Worm (Caenorhabditis elegans): Measurements from ENCODE around the gene srz-104.

Gene srz-104

DNA sequence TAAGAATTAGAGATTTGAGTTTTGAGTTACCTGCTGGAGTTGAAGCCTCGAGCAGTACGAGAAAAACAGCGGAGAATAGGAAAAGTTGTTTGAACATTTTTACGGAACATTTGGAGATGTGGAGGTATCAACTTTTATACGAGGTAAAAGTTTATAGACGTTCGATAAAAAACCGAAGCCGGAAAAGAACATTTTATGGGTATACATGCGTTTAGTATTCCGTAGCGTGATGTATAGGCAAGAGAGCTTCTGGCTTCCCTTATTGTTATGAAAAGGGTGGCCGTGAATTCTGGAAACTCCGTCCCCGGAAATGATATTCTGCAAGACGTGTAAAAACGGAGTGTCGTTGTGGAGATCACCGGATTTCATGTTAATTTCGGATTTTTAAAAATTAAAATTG is 3.1 kb upstream of the srz-104 start, which contains the start of gene K03D3.5:
TSS of gene K03D3.5 (minus strand) at position 101 of the 400 bp plus-strand sequence.
- TF ChIP-seq ref-1 (GFP tag; conservative IDR thresholded peaks at IDR 0.05) (no peak), med-1 (GFP tag; optimal IDR thresholded peaks at IDR 0.05; ENCODE audit: insufficient read depth) (no peak), tab-1 (GFP tag; IDR thresholded peaks at IDR 0.05) (no peak), ztf-29 (GFP tag; IDR thresholded peaks at IDR 0.05) (no peak), ztf-23 (GFP tag; IDR thresholded peaks at IDR 0.05) (no peak), T22C8.4 (GFP tag; IDR thresholded peaks at IDR 0.05) (no peak), cog-1 (tag; optimal IDR thresholded peaks at IDR 0.05) (no peak), klf-2 (GFP tag; conservative IDR thresholded peaks at IDR 0.05) (no peak), flt-1 (GFP tag; IDR thresholded peaks at IDR 0.05) (no peak)

DNA sequence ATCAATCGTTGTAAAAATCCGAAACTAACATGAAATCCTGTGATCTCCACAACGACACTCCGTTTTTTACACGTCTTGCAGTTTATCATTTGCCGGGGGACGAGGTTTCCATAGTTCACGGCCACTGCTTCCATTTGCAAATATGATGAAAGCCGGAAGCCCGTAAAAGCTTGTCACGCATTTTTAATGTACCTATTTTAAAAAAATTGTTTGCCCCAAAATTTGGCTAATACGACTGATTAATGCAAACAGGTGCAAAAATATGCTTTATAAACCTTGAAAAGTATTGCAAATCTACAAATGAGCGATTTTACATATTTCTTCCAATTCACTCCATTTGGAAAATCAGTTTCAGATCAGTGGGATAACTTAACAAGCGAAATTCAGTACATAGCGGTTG is 2.6 kb upstream of the srz-104 start, which contains the start of gene srz-61:
TSS of gene srz-61 (plus strand) at position 301 of the 400 bp plus-strand sequence.
- TF ChIP-seq ztf-29 (GFP tag; IDR thresholded peaks at IDR 0.05) (no peak), klf-2 (GFP tag; conservative IDR thresholded peaks at IDR 0.05) (no peak), T22C8.4 (GFP tag; IDR thresholded peaks at IDR 0.05) (no peak), med-1 (GFP tag; optimal IDR thresholded peaks at IDR 0.05; ENCODE audit: insufficient read depth) (no peak), ztf-23 (GFP tag; IDR thresholded peaks at IDR 0.05) (no peak), ref-1 (GFP tag; conservative IDR thresholded peaks at IDR 0.05) (no peak), cog-1 (tag; optimal IDR thresholded peaks at IDR 0.05) (no peak), tab-1 (GFP tag; IDR thresholded peaks at IDR 0.05) (no peak), flt-1 (GFP tag; IDR thresholded peaks at IDR 0.05) (no peak)

DNA sequence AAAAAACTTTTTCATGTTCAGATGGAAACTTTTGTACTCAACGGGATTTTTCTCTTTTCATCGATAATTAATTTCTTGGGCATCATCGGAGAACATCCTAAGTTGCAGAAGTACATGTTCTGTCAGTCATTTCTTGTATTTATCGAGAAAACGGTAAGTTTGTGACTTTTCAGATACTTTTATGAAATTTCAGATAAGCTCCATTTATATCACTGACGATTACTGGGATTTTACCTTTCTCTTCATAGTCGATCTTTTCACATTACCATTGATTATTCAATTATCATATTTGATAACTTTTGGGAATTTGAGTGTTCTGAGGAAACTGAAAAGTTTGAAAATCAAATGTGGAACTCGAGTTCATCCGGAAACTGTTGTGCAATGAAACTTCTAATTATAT is 1.1 kb downstream of the srz-104 start, which contains the start of gene srz-105:
TSS of gene srz-105 (plus strand) at position 301 of the 400 bp plus-strand sequence.
- TF ChIP-seq ztf-23 (GFP tag; IDR thresholded peaks at IDR 0.05) = no peak

DNA sequence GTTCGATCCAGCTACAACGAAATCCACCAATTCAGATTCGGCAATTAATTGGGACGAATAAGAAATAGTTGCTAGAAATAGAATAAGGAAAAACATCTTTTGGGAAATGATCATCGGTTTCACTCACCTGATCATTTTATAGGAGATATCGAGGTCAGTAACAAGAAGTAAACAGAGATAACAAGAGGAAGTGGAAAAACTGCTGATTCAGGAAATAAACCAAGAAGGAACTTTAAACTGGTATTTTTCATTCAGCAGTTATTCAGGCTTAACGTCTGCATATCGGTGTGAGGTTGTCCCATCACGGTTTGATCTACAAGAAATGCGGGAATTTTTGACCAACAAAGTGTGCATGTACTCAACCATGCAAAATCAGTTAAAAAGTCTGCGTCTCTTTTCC is 5.0 kb downstream of the srz-104 start, which contains the start of gene K03D3.2:
TSS of gene K03D3.2 (minus strand) at position 101 of the 400 bp plus-strand sequence.
- TF ChIP-seq tab-1 (GFP tag; IDR thresholded peaks at IDR 0.05) = no peak
- TF ChIP-seq flt-1 (GFP tag; IDR thresholded peaks at IDR 0.05) = no peak
- TF ChIP-seq med-1 (GFP tag; optimal IDR thresholded peaks at IDR 0.05; ENCODE audit: insufficient read depth) = no peak
- TF ChIP-seq klf-2 (GFP tag; conservative IDR thresholded peaks at IDR 0.05) = no peak
- TF ChIP-seq T22C8.4 (GFP tag; IDR thresholded peaks at IDR 0.05) = no peak
- no peak for TF ChIP-seq cog-1 (tag; optimal IDR thresholded peaks at IDR 0.05)
- TF ChIP-seq ref-1 (GFP tag; conservative IDR thresholded peaks at IDR 0.05) = no peak
- TF ChIP-seq ztf-23 (GFP tag; IDR thresholded peaks at IDR 0.05) = no peak
- TF ChIP-seq ztf-29 (GFP tag; IDR thresholded peaks at IDR 0.05) = no peak

DNA sequence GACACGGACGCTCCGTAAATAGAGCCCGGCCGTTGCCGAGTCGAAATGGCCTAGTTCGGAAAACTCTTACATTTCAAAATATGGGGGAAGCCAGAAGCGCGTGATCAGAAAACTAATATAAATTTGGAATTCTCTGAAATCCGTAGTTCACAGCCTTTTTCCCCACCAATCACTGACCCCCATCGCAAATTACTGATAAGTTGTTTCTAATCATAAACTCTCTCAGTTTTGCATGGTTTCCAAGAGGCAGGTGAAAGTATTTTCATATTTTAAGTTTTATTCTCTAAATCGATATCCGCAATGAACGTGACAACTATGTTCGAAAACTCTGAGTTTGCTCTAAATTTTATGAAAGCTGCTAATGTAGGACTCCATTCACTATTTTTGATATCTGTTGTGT is 5.7 kb downstream of the srz-104 start, which contains the start of gene srz-74:
TSS of gene srz-74 (plus strand) at position 301 of the 400 bp plus-strand sequence.
- TF ChIP-seq ref-1 (GFP tag; conservative IDR thresholded peaks at IDR 0.05) = no peak

DNA sequence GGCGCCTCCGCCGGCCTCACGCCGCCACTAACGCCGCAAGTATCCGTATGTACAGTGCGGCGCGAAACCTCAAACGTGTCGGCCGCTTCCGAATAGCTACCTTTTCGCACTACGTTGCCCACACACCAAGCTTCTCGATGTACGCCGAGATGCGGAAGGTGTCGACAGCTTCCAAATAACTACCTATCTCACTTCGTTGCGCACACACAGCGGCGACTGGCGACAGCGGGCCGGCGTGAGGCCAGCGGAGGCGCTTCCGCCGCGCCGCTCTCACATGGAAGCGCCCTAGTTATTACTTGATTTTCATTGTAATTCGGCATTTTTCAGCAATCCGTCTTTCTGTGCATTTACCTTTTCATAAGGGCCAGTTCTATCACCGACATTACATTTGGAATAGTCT is 7.0 kb downstream of the srz-104 start:
- TF ChIP-seq ref-1 (GFP tag; conservative IDR thresholded peaks at IDR 0.05) (no peak), ztf-29 (GFP tag; IDR thresholded peaks at IDR 0.05) (no peak), T22C8.4 (GFP tag; IDR thresholded peaks at IDR 0.05) (no peak), tab-1 (GFP tag; IDR thresholded peaks at IDR 0.05) (no peak), flt-1 (GFP tag; IDR thresholded peaks at IDR 0.05) (no peak)

DNA sequence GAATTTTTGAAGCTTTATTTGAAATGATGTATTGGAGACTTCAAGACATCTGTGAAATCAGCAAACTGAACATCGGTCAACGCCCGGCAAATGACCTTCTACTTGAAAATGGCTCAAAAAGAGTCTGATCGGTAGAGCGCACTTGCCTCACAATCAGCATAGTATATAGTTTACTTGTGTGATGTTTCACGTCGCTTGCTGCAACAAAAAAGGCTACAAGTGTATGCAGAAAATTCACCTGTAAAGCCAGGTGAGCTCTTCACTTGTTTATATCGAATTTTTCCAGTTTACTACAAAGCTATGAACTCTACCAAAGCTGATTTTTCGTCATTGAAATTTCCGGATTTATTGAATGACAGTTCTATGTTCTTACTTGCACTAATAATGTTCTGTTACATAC is 9.1 kb downstream of the srz-104 start, which contains the start of gene srz-71:
TSS of gene srz-71 (plus strand) at position 301 of the 400 bp plus-strand sequence.
- no peak for TF ChIP-seq ref-1 (GFP tag; conservative IDR thresholded peaks at IDR 0.05)
- TF ChIP-seq T22C8.4 (GFP tag; IDR thresholded peaks at IDR 0.05) = no peak
- TF ChIP-seq ztf-29 (GFP tag; IDR thresholded peaks at IDR 0.05) = no peak
- TF ChIP-seq klf-2 (GFP tag; conservative IDR thresholded peaks at IDR 0.05) = no peak
- no peak for TF ChIP-seq med-1 (GFP tag; optimal IDR thresholded peaks at IDR 0.05; ENCODE audit: insufficient read depth)
- no peak for TF ChIP-seq ztf-23 (GFP tag; IDR thresholded peaks at IDR 0.05)
- TF ChIP-seq cog-1 (tag; optimal IDR thresholded peaks at IDR 0.05) = no peak
- no peak for TF ChIP-seq flt-1 (GFP tag; IDR thresholded peaks at IDR 0.05)
- no peak for TF ChIP-seq tab-1 (GFP tag; IDR thresholded peaks at IDR 0.05)

DNA sequence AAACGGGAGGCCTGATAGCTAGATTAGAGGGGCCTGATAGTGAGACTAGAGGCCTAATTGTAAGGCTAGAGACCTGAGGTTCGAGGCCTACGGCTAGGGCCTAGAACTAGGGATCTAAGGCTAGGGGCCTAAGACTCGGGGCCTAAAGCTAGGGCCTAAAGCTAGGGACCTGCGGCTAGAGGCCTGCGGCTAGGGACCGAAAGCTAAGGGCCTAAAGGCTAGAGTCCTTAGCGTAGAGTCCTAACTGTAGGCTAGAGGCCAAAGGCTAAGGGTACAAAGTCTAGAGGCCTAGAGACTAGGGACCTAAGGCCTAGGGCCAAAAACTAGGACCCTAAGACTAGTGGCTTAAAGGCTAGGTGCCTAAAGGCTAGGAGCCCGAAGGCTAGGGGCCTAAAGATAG is 9.6 kb downstream of the srz-104 start:
- TF ChIP-seq ztf-23 (GFP tag; IDR thresholded peaks at IDR 0.05) (no peak), ztf-29 (GFP tag; IDR thresholded peaks at IDR 0.05) (no peak), klf-2 (GFP tag; conservative IDR thresholded peaks at IDR 0.05) (no peak), flt-1 (GFP tag; IDR thresholded peaks at IDR 0.05) (no peak), cog-1 (tag; optimal IDR thresholded peaks at IDR 0.05) (no peak), ref-1 (GFP tag; conservative IDR thresholded peaks at IDR 0.05) (no peak), tab-1 (GFP tag; IDR thresholded peaks at IDR 0.05) (no peak), med-1 (GFP tag; optimal IDR thresholded peaks at IDR 0.05; ENCODE audit: insufficient read depth) (no peak), T22C8.4 (GFP tag; IDR thresholded peaks at IDR 0.05) (no peak)

DNA sequence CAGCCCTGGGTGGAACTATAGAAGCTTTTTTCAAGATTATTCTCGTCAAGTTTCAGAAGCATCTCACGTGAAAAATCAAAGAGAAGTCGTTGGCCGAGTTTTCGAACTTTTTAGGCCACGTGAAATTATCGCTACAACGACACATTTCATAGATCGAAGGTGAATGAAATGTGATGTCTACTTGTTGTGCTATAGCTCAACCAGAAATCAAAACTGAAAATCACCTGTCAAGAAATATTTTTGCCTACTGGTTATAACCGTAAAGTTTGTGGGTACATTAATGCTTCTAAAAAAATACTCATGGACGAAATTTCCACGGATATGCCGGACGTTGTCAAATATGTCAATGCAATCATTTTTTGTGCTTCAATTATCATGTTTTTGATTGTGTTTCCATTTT is 11.6 kb downstream of the srz-104 start, which contains the start of gene srz-38:
TSS of gene srz-38 (plus strand) at position 301 of the 400 bp plus-strand sequence.
- no peak for TF ChIP-seq med-1 (GFP tag; optimal IDR thresholded peaks at IDR 0.05; ENCODE audit: insufficient read depth)
- TF ChIP-seq ztf-23 (GFP tag; IDR thresholded peaks at IDR 0.05) = no peak
- TF ChIP-seq tab-1 (GFP tag; IDR thresholded peaks at IDR 0.05) = no peak
- no peak for TF ChIP-seq ref-1 (GFP tag; conservative IDR thresholded peaks at IDR 0.05)
- TF ChIP-seq cog-1 (tag; optimal IDR thresholded peaks at IDR 0.05) = no peak
- TF ChIP-seq flt-1 (GFP tag; IDR thresholded peaks at IDR 0.05) = no peak
- TF ChIP-seq T22C8.4 (GFP tag; IDR thresholded peaks at IDR 0.05) = no peak
- no peak for TF ChIP-seq klf-2 (GFP tag; conservative IDR thresholded peaks at IDR 0.05)
- TF ChIP-seq ztf-29 (GFP tag; IDR thresholded peaks at IDR 0.05) = no peak

DNA sequence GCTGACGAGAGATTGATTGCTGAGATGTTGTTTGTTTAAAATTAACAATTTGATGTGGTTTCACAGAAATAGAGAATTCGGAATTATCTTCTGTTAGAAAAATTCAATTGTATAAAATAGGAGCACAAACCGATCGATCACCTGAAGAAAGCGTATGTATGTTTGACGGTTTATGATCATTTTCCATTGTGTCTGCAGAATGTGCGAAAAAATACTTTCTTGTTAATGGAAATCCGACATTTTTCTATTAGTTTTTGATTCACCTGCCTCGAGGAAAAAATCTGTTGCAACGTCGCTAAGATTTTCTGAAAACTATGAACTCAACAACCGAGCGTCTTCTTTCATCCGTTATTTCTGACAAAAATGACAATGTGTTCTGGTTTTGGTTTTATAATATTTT is 13.2 kb downstream of the srz-104 start, which contains the start of gene C35D6.13:
TSS of gene C35D6.13 (plus strand) at position 301 of the 400 bp plus-strand sequence.
- TF ChIP-seq med-1 (GFP tag; optimal IDR thresholded peaks at IDR 0.05; ENCODE audit: insufficient read depth) = no peak
- no peak for TF ChIP-seq cog-1 (tag; optimal IDR thresholded peaks at IDR 0.05)
- TF ChIP-seq ref-1 (GFP tag; conservative IDR thresholded peaks at IDR 0.05) = no peak
- no peak for TF ChIP-seq flt-1 (GFP tag; IDR thresholded peaks at IDR 0.05)
- TF ChIP-seq klf-2 (GFP tag; conservative IDR thresholded peaks at IDR 0.05) = no peak
- no peak for TF ChIP-seq T22C8.4 (GFP tag; IDR thresholded peaks at IDR 0.05)
- TF ChIP-seq tab-1 (GFP tag; IDR thresholded peaks at IDR 0.05) = no peak
- no peak for TF ChIP-seq ztf-23 (GFP tag; IDR thresholded peaks at IDR 0.05)
- TF ChIP-seq ztf-29 (GFP tag; IDR thresholded peaks at IDR 0.05) = no peak

All from whole organism, midembryonic.